Fruit fly (Drosophila melanogaster): ENCODE data around the gene zfh1.
A peak's percentile ranks its signal among the peaks of the same experiment; 100 is the strongest.

zfh1 gene

dm6 chr3R:30729013-30729412, 36.7 kb upstream of the zfh1 start:
- TF ChIP-seq CrebB (tag; optimal IDR thresholded peaks at IDR 0.05), result no peak
- peak; percentile 14; the same call in 1 of the 3 replicates for TF ChIP-seq Dbx (GFP tag; IDR thresholded peaks at IDR 0.05)
- peak; percentile 14 for TF ChIP-seq CG2712 (tag; optimal IDR thresholded peaks at IDR 0.05)
- no peak for TF ChIP-seq wek (GFP tag; optimal IDR thresholded peaks at IDR 0.05)
- TF ChIP-seq Nf-YA (GFP tag; IDR thresholded peaks at IDR 0.05), result no peak
- TF ChIP-seq Rfx (GFP tag; IDR thresholded peaks at IDR 0.05), result no peak
- TF ChIP-seq CG14860 (GFP tag; IDR thresholded peaks at IDR 0.05; ENCODE audit: partially characterized antibody), result no peak
- no peak for TF ChIP-seq ken (GFP tag; IDR thresholded peaks at IDR 0.05)
- no peak for TF ChIP-seq Eip74EF (GFP tag; optimal IDR thresholded peaks at IDR 0.05)
- no peak for TF ChIP-seq Aef1 (GFP tag; IDR thresholded peaks at IDR 0.05)
- peak; percentile 29; the same call in 1 of the 2 replicates for TF ChIP-seq CG6689 (GFP tag; IDR thresholded peaks at IDR 0.05)
- TF ChIP-seq Oli (tag; optimal IDR thresholded peaks at IDR 0.05), result no peak
- TF ChIP-seq al (GFP tag; IDR thresholded peaks at IDR 0.05), result no peak
- peak in 1 of 2 experiments; percentile 40 for TF ChIP-seq bsh (GFP tag; optimal IDR thresholded peaks at IDR 0.05)
- no peak for TF ChIP-seq CG30020 (tag; optimal IDR thresholded peaks at IDR 0.05)
- TF ChIP-seq Hey (tag; optimal IDR thresholded peaks at IDR 0.05), result no peak
- TF ChIP-seq run (tag; optimal IDR thresholded peaks at IDR 0.05), result no peak
- TF ChIP-seq btn (GFP tag; optimal IDR thresholded peaks at IDR 0.05), result no peak
- TF ChIP-seq CG3281 (GFP tag; optimal IDR thresholded peaks at IDR 0.05), result no peak
- no peak for TF ChIP-seq sc (optimal IDR thresholded peaks at IDR 0.05)
- TF ChIP-seq sc (GFP tag; optimal IDR thresholded peaks at IDR 0.05), result no peak
- TF ChIP-seq sug (tag; optimal IDR thresholded peaks at IDR 0.05), result no peak
- TF ChIP-seq CG9437 (GFP tag; optimal IDR thresholded peaks at IDR 0.05), result no peak
- TF ChIP-seq CG7786 (GFP tag; optimal IDR thresholded peaks at IDR 0.05), result no peak
- TF ChIP-seq sens (GFP tag), result peak; percentile 87
- no peak for TF ChIP-seq pan (optimal IDR thresholded peaks at IDR 0.05)
- peak in 1 of 2 experiments; percentile 11 for TF ChIP-seq pan (GFP tag; optimal IDR thresholded peaks at IDR 0.05 in 1 of 2, IDR thresholded peaks at IDR 0.05 in 1 of 2)
- no peak for TF ChIP-seq H2.0 (GFP tag; IDR thresholded peaks at IDR 0.05)
- TF ChIP-seq ro (GFP tag; IDR thresholded peaks at IDR 0.05), result no peak
- no peak for TF ChIP-seq CG12071 (GFP tag; optimal IDR thresholded peaks at IDR 0.05)
- peak in 1 of 2 experiments; percentile 17 for TF ChIP-seq dpn (GFP tag; optimal IDR thresholded peaks at IDR 0.05)
- no peak for TF ChIP-seq CG6765 (GFP tag; optimal IDR thresholded peaks at IDR 0.05)
- no peak for TF ChIP-seq Neu2 (GFP tag; optimal IDR thresholded peaks at IDR 0.05; ENCODE audit: borderline replicate concordance)
- no peak for TF ChIP-seq knrl (GFP tag; IDR thresholded peaks at IDR 0.05; ENCODE audit: partially characterized antibody)
- TF ChIP-seq CG8924 (tag; optimal IDR thresholded peaks at IDR 0.05), result no peak
- TF ChIP-seq H15 (GFP tag; IDR thresholded peaks at IDR 0.05), result no peak
- TF ChIP-seq Trl (optimal IDR thresholded peaks at IDR 0.05), result no peak
- no peak for TF ChIP-seq Trl (GFP tag; optimal IDR thresholded peaks at IDR 0.05)
- no peak for TF ChIP-seq Deaf1 (tag; optimal IDR thresholded peaks at IDR 0.05)
- no peak for TF ChIP-seq Dad (GFP tag; optimal IDR thresholded peaks at IDR 0.05)
- no peak; the same call in 1 of the 2 replicates for TF ChIP-seq CG5953 (GFP tag; IDR thresholded peaks at IDR 0.05)
- peak; percentile 38 for TF ChIP-seq dmrt99B (tag; optimal IDR thresholded peaks at IDR 0.05)
- no peak for TF ChIP-seq CG9876 (GFP tag; optimal IDR thresholded peaks at IDR 0.05)
- no peak for TF ChIP-seq CG8765 (GFP tag; IDR thresholded peaks at IDR 0.05)
- TF ChIP-seq Hr51 (GFP tag; optimal IDR thresholded peaks at IDR 0.05), result peak in 1 of 2 experiments; percentile 21
- TF ChIP-seq Sry-β (GFP tag; optimal IDR thresholded peaks at IDR 0.05), result no peak
- no peak for TF ChIP-seq chinmo (GFP tag; IDR thresholded peaks at IDR 0.05; ENCODE audit: partially characterized antibody)
- peak; percentile 18 for TF ChIP-seq CG12769 (tag; optimal IDR thresholded peaks at IDR 0.05)
- TF ChIP-seq lbe (GFP tag; optimal IDR thresholded peaks at IDR 0.05), result no peak
- TF ChIP-seq Jarid2 (GFP tag; optimal IDR thresholded peaks at IDR 0.05), result no peak
- TF ChIP-seq Usf (GFP tag; optimal IDR thresholded peaks at IDR 0.05), result no peak
- no peak for TF ChIP-seq CG11456 (GFP tag; IDR thresholded peaks at IDR 0.05)
